Fruit fly (Drosophila melanogaster): ENCODE measurements around the gene CG15765.

DNA sequence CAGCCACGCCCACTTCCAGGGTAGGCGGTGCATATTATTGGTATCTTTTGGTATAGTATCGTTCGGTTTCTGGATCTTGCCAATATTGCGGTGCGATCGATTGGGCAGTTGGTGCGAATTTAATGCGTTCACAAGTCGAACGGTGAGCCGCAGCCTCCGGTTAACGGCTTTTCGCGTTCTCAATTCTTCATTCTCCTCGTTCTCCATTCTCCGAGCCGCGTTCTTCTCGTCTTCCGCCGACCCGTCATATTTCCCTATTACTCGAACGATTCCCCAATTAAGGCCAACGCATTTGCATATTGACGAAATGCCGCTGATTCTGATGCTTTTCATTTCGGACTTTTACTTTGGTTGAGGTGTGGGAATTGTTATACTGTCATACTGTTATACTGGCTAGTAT lies 41.8 kb upstream of the CG15765 start, which contains the start of gene CG42264:
- TF ChIP-seq pho (GFP tag; optimal IDR thresholded peaks at IDR 0.05), result no peak
- TF ChIP-seq slou (GFP tag; optimal IDR thresholded peaks at IDR 0.05), result no peak
- TF ChIP-seq CG8089 (GFP tag; optimal IDR thresholded peaks at IDR 0.05), result no peak
- no peak for TF ChIP-seq Deaf1 (tag; optimal IDR thresholded peaks at IDR 0.05)
- no peak for TF ChIP-seq pan (optimal IDR thresholded peaks at IDR 0.05)
- TF ChIP-seq pan (GFP tag; optimal IDR thresholded peaks at IDR 0.05 in 1 of 2, IDR thresholded peaks at IDR 0.05 in 1 of 2), result no peak
- no peak for TF ChIP-seq Eip74EF (GFP tag; optimal IDR thresholded peaks at IDR 0.05)
- TF ChIP-seq CG6854 (GFP tag; optimal IDR thresholded peaks at IDR 0.05), result no peak
- TF ChIP-seq dati (GFP tag; IDR thresholded peaks at IDR 0.05), result no peak
- no peak for TF ChIP-seq abd-A (tag; optimal IDR thresholded peaks at IDR 0.05)
